Worm (Caenorhabditis elegans): ENCODE results near the gene scc-3.

The scc-3 gene

ce11 chrV:12787026-12787425 is 23.3 kb downstream of the scc-3 start, which contains the start of gene fkb-4:
fkb-4 (minus strand) TSS chrV:12787126.
- TF ChIP-seq nhr-25 (tag; optimal IDR thresholded peaks at IDR 0.05) (peak; percentile 44), fkh-10 (GFP tag; optimal IDR thresholded peaks at IDR 0.05) (no peak)

- TF ChIP-seq hmg-11 (tag; optimal IDR thresholded peaks at IDR 0.05), result no peak
- TF ChIP-seq lin-39 (tag; optimal IDR thresholded peaks at IDR 0.05), result no peak
- no peak for TF ChIP-seq fkh-10 (GFP tag; optimal IDR thresholded peaks at IDR 0.05)
- TF ChIP-seq mml-1 (tag; optimal IDR thresholded peaks at IDR 0.05), result no peak
- no peak for TF ChIP-seq unc-39 (tag; optimal IDR thresholded peaks at IDR 0.05)
- no peak for TF ChIP-seq zag-1 (tag; optimal IDR thresholded peaks at IDR 0.05)
- TF ChIP-seq nhr-43 (tag; optimal IDR thresholded peaks at IDR 0.05; ENCODE audit: poor library complexity, severe bottlenecking), result no peak
- no peak for TF ChIP-seq ZK546.5 (tag; optimal IDR thresholded peaks at IDR 0.05)
These were observed 24.7 kb downstream of the scc-3 start, which contains the start of gene srbc-44 for ce11 chrV:12788451-12788850. srbc-44 (minus strand) TSS chrV:12788551.

- TF ChIP-seq skn-1 (tag; optimal IDR thresholded peaks at IDR 0.05) (no peak), nhr-11 (tag; optimal IDR thresholded peaks at IDR 0.05) (no peak), nfya-1 (tag; optimal IDR thresholded peaks at IDR 0.05; ENCODE audit: insufficient read depth) (no peak), lin-39 (tag; optimal IDR thresholded peaks at IDR 0.05) (no peak), nhr-67 (tag; optimal IDR thresholded peaks at IDR 0.05) (no peak), nhr-43 (tag; optimal IDR thresholded peaks at IDR 0.05; ENCODE audit: poor library complexity, severe bottlenecking) (no peak), pqm-1 (tag; optimal IDR thresholded peaks at IDR 0.05) (no peak), ceh-28 (tag; optimal IDR thresholded peaks at IDR 0.05) (no peak), mdl-1 (tag; optimal IDR thresholded peaks at IDR 0.05) (no peak), sea-2 (GFP tag; optimal IDR thresholded peaks at IDR 0.05) (no peak), lsy-12 (tag; optimal IDR thresholded peaks at IDR 0.05) (no peak)
These were observed 26.4 kb downstream of the scc-3 start, which contains the start of gene srbc-43 for ce11 chrV:12790188-12790587. srbc-43 (minus strand) TSS chrV:12790518.

- peak; percentile 68 for TF ChIP-seq skn-1 (tag; optimal IDR thresholded peaks at IDR 0.05)
- no peak for TF ChIP-seq nhr-23 (tag; optimal IDR thresholded peaks at IDR 0.05)
- TF ChIP-seq jun-1 (tag; optimal IDR thresholded peaks at IDR 0.05), result no peak
- TF ChIP-seq eor-1 (tag; optimal IDR thresholded peaks at IDR 0.05), result no peak
- TF ChIP-seq ceh-16 (tag; optimal IDR thresholded peaks at IDR 0.05), result no peak
- TF ChIP-seq pqm-1 (tag; optimal IDR thresholded peaks at IDR 0.05), result peak; percentile 86
- no peak for TF ChIP-seq mdl-1 (tag; optimal IDR thresholded peaks at IDR 0.05)
- no peak for TF ChIP-seq nhr-67 (tag; optimal IDR thresholded peaks at IDR 0.05)
- TF ChIP-seq nhr-43 (tag; optimal IDR thresholded peaks at IDR 0.05; ENCODE audit: poor library complexity, severe bottlenecking), result no peak
- TF ChIP-seq elt-2 (tag; optimal IDR thresholded peaks at IDR 0.05), result peak; percentile 52
- TF ChIP-seq ceh-82 (tag; optimal IDR thresholded peaks at IDR 0.05), result no peak
These were observed 29.0 kb downstream of the scc-3 start, which contains the start of gene ugt-5 for ce11 chrV:12792752-12793151. ugt-5 (minus strand) TSS chrV:12792965.

- no peak for TF ChIP-seq ceh-28 (tag; optimal IDR thresholded peaks at IDR 0.05)
- TF ChIP-seq zag-1 (tag; optimal IDR thresholded peaks at IDR 0.05), result no peak
- no peak for TF ChIP-seq daf-12 (tag; optimal IDR thresholded peaks at IDR 0.05)
- no peak for TF ChIP-seq nhr-237 (tag; optimal IDR thresholded peaks at IDR 0.05)
- TF ChIP-seq ZK546.5 (tag; optimal IDR thresholded peaks at IDR 0.05), result no peak
- peak; percentile 72 for TF ChIP-seq elt-2 (tag; optimal IDR thresholded peaks at IDR 0.05)
- TF ChIP-seq fkh-10 (GFP tag; optimal IDR thresholded peaks at IDR 0.05), result no peak
- TF ChIP-seq pha-4 (tag; optimal IDR thresholded peaks at IDR 0.05), result peak; percentile 20
- no peak for TF ChIP-seq nhr-43 (tag; optimal IDR thresholded peaks at IDR 0.05; ENCODE audit: poor library complexity, severe bottlenecking)
- TF ChIP-seq snpc-4 (tag; optimal IDR thresholded peaks at IDR 0.05), result no peak
- peak; percentile 19 for TF ChIP-seq jun-1 (tag; optimal IDR thresholded peaks at IDR 0.05)
- no peak for TF ChIP-seq fos-1 (tag; optimal IDR thresholded peaks at IDR 0.05)
- peak; percentile 85 for TF ChIP-seq pqm-1 (tag; optimal IDR thresholded peaks at IDR 0.05)
- TF ChIP-seq nhr-25 (tag; optimal IDR thresholded peaks at IDR 0.05), result no peak
- no peak for TF ChIP-seq egl-27 (tag; optimal IDR thresholded peaks at IDR 0.05)
These were observed 31.5 kb downstream of the scc-3 start, which contains the start of gene ugt-4 for ce11 chrV:12795196-12795595. ugt-4 (minus strand) TSS chrV:12795336.

ce11 chrV:12795927-12796326 is 32.2 kb downstream of the scc-3 start:
- TF ChIP-seq elt-2 (tag; optimal IDR thresholded peaks at IDR 0.05), result peak; percentile 35
- peak; percentile 75 for TF ChIP-seq pqm-1 (tag; optimal IDR thresholded peaks at IDR 0.05)
- no peak for TF ChIP-seq nhr-23 (tag; optimal IDR thresholded peaks at IDR 0.05)
- TF ChIP-seq lin-15B (tag; optimal IDR thresholded peaks at IDR 0.05), result no peak
